Worm (Caenorhabditis elegans): Measurements from ENCODE around the gene glt-6.

- TF ChIP-seq ama-1 (optimal IDR thresholded peaks at IDR 0.05) (no peak), ceh-13 (GFP tag; optimal IDR thresholded peaks at IDR 0.05) (no peak), B0310.2 (tag; optimal IDR thresholded peaks at IDR 0.05) (no peak), tra-4 (tag; optimal IDR thresholded peaks at IDR 0.05) (no peak)
Measured at ce11 chrIV:7501337-7501736, 2.1 kb upstream of the glt-6 start, which contains the start of gene F55G1.15.

Measured in whole organism, early embryonic.